Fruit fly (Drosophila melanogaster) whole organism, wandering third instar larva: ENCODE data around the gene CG15458.
A peak's percentile ranks its signal among the peaks of the same experiment; 100 is the strongest.

Experiments
- CG9705 ChIP-seq: fragments of 200-800 bp; sonication (Bioruptor generic); optimal IDR thresholded peaks from 2 replicates; lab custom pipeline; 2018; ENCODE audit warnings: missing biosample characterization, mild to moderate bottlenecking, missing genetic modification characterization
- CrebA ChIP-seq: fragments of 200-800 bp; sonication (Bioruptor generic); optimal IDR thresholded peaks from 2 replicates; lab custom pipeline; 2016; ENCODE audit warnings: missing biosample characterization, mild to moderate bottlenecking, missing genetic modification characterization, borderline replicate concordance
- Dfd ChIP-seq: fragments of >200 bp; optimal IDR thresholded peaks from 2 replicates; lab custom pipeline; 2017; ENCODE audit warnings: missing biosample characterization, missing genetic modification characterization
- Dif ChIP-seq: fragments of 200-275, 200-300 bp; sonication (Bioruptor generic); optimal IDR thresholded peaks from 2 replicates; lab custom pipeline; 2018; ENCODE audit warnings: missing biosample characterization, missing genetic modification characterization; ENCODE audit not compliant: partially characterized antibody
- HLH106 ChIP-seq: fragments of 200-800 bp; optimal IDR thresholded peaks from 3 replicates; lab custom pipeline; 2019; ENCODE audit warnings: missing biosample characterization, mild to moderate bottlenecking, missing genetic modification characterization, moderate library complexity
- Hnf4 ChIP-seq: fragments of 200-800 bp; sonication (Bioruptor generic); optimal IDR thresholded peaks from 2 replicates; lab custom pipeline; 2016; ENCODE audit warnings: missing biosample characterization, mild to moderate bottlenecking, missing genetic modification characterization
- Jra ChIP-seq: sonication (Bioruptor generic); optimal IDR thresholded peaks from 2 replicates; lab custom pipeline; 2016; ENCODE audit warnings: missing biosample characterization, missing genetic modification characterization
- Mio ChIP-seq: sonication (Bioruptor generic); optimal IDR thresholded peaks from 2 replicates; lab custom pipeline; 2016; ENCODE audit warnings: missing biosample characterization, missing genetic modification characterization
- Myc ChIP-seq: fragments of >200 bp; optimal IDR thresholded peaks from 2 replicates; lab custom pipeline; 2017
- N ChIP-seq: fragments of >200 bp; optimal IDR thresholded peaks from 2 replicates; lab custom pipeline; 2018; ENCODE audit warnings: missing biosample characterization, missing external identifiers, missing genetic modification characterization
- OdsH ChIP-seq: fragments of 200-800 bp; sonication (Bioruptor generic); optimal IDR thresholded peaks from 2 replicates; lab custom pipeline; 2016; ENCODE audit warnings: missing biosample characterization, mild to moderate bottlenecking, missing genetic modification characterization
- Rel ChIP-seq, 2 experiments: fragments of 200-800 bp; sonication (Bioruptor generic) in 1 of 2; optimal IDR thresholded peaks; 2 replicates in 1 of 2; 3 replicates in 1 of 2; lab custom pipeline; 2016 to 2019; ENCODE audit warnings: mild to moderate bottlenecking in 2 of 2, missing biosample characterization in 2 of 2, missing genetic modification characterization in 2 of 2, moderate library complexity in 1 of 2
- Vsx2 ChIP-seq: fragments of 200-300, 225-300 bp; sonication (Bioruptor generic); optimal IDR thresholded peaks from 2 replicates; lab custom pipeline; 2018; ENCODE audit warnings: missing biosample characterization, missing genetic modification characterization; ENCODE audit not compliant: partially characterized antibody
- br ChIP-seq: fragments of 200-800 bp; sonication (Bioruptor generic); optimal IDR thresholded peaks from 2 replicates; lab custom pipeline; 2016; ENCODE audit warnings: missing biosample characterization, missing genetic modification characterization
- brk ChIP-seq: fragments of 200-800 bp; sonication (Bioruptor generic); optimal IDR thresholded peaks from 2 replicates; lab custom pipeline; 2016; ENCODE audit warnings: missing biosample characterization, mild to moderate bottlenecking, missing genetic modification characterization
- dl ChIP-seq, 2 experiments: fragments of 175-275, 200-275 bp in 1 of 2; fragments of 200-275 bp in 1 of 2; sonication (Bioruptor generic); optimal IDR thresholded peaks; lab custom pipeline; 2018; ENCODE audit warnings: mild to moderate bottlenecking in 2 of 2, missing biosample characterization in 2 of 2, missing genetic modification characterization in 2 of 2, moderate library complexity in 2 of 2; ENCODE audit not compliant: partially characterized antibody in 2 of 2, insufficient read depth in 1 of 2
- dmrt93B ChIP-seq: fragments of 200-800 bp; sonication (Bioruptor generic); optimal IDR thresholded peaks from 2 replicates; lab custom pipeline; 2018; ENCODE audit warnings: missing biosample characterization, mild to moderate bottlenecking, missing genetic modification characterization
- dsf ChIP-seq: sonication (Bioruptor generic); optimal IDR thresholded peaks from 2 replicates; lab custom pipeline; 2016; ENCODE audit warnings: missing biosample characterization, missing genetic modification characterization, borderline replicate concordance
- ey ChIP-seq: fragments of 200-800 bp; sonication (Bioruptor generic); optimal IDR thresholded peaks from 2 replicates; lab custom pipeline; 2016; ENCODE audit warnings: missing biosample characterization, missing genetic modification characterization
- foxo ChIP-seq, 2 experiments: fragments of 200-800 bp; sonication (Bioruptor generic); optimal IDR thresholded peaks; 2 replicates in 1 of 2; 3 replicates in 1 of 2; lab custom pipeline; 2016 to 2017; ENCODE audit warnings: missing biosample characterization in 2 of 2, missing genetic modification characterization in 2 of 2
- fru ChIP-seq: fragments of 200-800 bp; sonication (Bioruptor generic); optimal IDR thresholded peaks from 3 replicates; lab custom pipeline; 2016; ENCODE audit warnings: missing biosample characterization, mild to moderate bottlenecking, missing genetic modification characterization
- h ChIP-seq: fragments of 200-800 bp; sonication (Bioruptor generic); optimal IDR thresholded peaks from 3 replicates; lab custom pipeline; 2016; ENCODE audit warnings: missing biosample characterization, mild to moderate bottlenecking, missing genetic modification characterization
- jim ChIP-seq: fragments of 175-275, 200-325 bp; sonication (Bioruptor generic); optimal IDR thresholded peaks from 2 replicates; lab custom pipeline; 2016; ENCODE audit warnings: missing biosample characterization, mild to moderate bottlenecking, missing genetic modification characterization
- psq ChIP-seq: fragments of 200-800 bp; sonication (Bioruptor generic); optimal IDR thresholded peaks from 3 replicates; lab custom pipeline; 2017; ENCODE audit warnings: missing biosample characterization, mild to moderate bottlenecking, missing genetic modification characterization, moderate library complexity
- rgr ChIP-seq: fragments of 200-800 bp; sonication (Bioruptor generic); optimal IDR thresholded peaks from 3 replicates; lab custom pipeline; 2016; ENCODE audit warnings: missing biosample characterization, mild to moderate bottlenecking, missing genetic modification characterization
- sv ChIP-seq: fragments of 200-800 bp; sonication (Bioruptor generic); optimal IDR thresholded peaks from 3 replicates; lab custom pipeline; 2016; ENCODE audit warnings: missing biosample characterization, missing genetic modification characterization
- tai ChIP-seq: sonication (Bioruptor generic); optimal IDR thresholded peaks from 2 replicates; lab custom pipeline; 2016; ENCODE audit warnings: missing biosample characterization, missing genetic modification characterization
- usp ChIP-seq: fragments of >200 bp; optimal IDR thresholded peaks from 2 replicates; lab custom pipeline; 2017; ENCODE audit warnings: missing biosample characterization, missing genetic modification characterization

Gene CG15458

DNA sequence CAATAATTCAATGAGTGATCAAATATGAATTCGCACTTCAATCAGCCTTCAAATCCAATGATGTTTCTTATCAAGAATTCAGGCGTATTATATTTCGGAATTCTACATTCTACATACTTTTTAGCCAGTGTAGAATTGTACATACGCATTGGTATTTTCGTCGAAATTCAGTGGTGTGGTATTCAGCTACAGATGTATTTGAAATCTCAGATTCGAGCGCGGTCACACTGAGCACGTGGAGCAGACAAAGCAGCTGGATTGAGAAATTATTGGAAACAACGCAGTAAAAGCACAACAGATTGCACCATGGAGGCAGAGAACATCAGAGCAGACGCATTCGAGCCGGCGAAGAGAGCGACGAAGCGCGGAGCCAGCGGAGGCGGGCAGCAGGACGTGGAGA, 22.8 kb downstream of the CG15458 start:
- TF ChIP-seq foxo (GFP tag; optimal IDR thresholded peaks at IDR 0.05; lab: Kevin White, UChicago), result no peak
- peak; percentile 37 for TF ChIP-seq Myc (lab: Kevin White, UChicago)
- TF ChIP-seq, all 38 proteins: peak for 1

DNA sequence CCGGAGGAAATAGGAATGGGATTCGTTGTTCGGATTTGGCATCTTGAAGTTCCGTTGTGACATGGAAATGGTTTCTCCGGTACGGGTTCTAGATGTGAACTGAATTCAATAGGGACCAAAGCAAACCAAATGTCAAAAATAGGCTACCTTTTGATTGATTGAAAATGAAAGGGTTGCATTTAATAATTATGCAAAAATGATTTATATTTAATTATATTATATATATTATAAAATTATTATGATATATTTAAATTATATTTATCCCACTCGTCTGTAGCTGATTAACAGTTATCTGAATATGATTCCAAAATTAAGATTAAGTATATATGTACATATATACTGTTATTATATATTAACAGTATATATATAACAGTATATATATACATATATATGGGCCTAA, 23.3 kb downstream of the CG15458 start, which contains the start of gene jb:
TSS of gene jb (minus strand) at position 101 of the 400 bp plus-strand sequence.
- no peak for TF ChIP-seq sv (GFP tag; lab: Kevin White, UChicago)
- TF ChIP-seq, all 38 proteins: peak for 0

DNA sequence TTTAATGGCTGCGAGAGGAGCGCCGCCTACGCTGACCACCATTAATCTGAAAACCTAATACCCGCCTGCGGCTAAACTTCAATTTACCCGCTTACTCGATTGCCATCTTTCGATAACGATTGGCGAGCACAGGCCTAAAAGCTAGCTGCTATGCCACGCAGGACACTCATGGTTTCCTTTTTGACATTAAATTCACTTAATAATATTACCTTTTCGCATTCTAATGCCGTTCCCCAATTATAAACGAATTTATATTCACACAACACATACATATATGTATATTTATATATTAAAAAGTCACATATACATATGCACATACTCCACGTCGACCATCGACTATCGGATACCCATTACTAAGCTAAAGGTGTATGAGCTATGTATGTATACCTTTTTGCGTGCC, 24.4 kb downstream of the CG15458 start:
- TF ChIP-seq tai (no peak), dmrt93B (GFP tag; lab: Kevin White, UChicago) (no peak), dl (GFP tag; optimal IDR thresholded peaks at IDR 0.05; lab: Kevin White, UChicago; ENCODE audit: insufficient read depth in 1 of 2, partially characterized antibody in 2 of 2) (no peak), CG9705 (GFP tag; lab: Kevin White, UChicago) (no peak), HLH106 (tag; lab: Kevin White, UChicago) (no peak), usp (GFP tag; lab: Kevin White, UChicago) (no peak), br (GFP tag; lab: Kevin White, UChicago) (no peak), rgr (GFP tag; lab: Kevin White, UChicago) (no peak), Dfd (GFP tag; lab: Kevin White, UChicago) (no peak), Rel (GFP tag; optimal IDR thresholded peaks at IDR 0.05; lab: Kevin White, UChicago) (no peak), Rel (tag; optimal IDR thresholded peaks at IDR 0.05; lab: Kevin White, UChicago) (no peak), psq (GFP tag; lab: Kevin White, UChicago) (no peak), Hnf4 (GFP tag; lab: Kevin White, UChicago) (no peak), OdsH (no peak), N (no peak), Mio (GFP tag; lab: Kevin White, UChicago) (no peak), brk (GFP tag; lab: Kevin White, UChicago) (no peak), sv (GFP tag; lab: Kevin White, UChicago) (no peak), Myc (lab: Kevin White, UChicago) (no peak), Jra (GFP tag; lab: Kevin White, UChicago) (no peak)

DNA sequence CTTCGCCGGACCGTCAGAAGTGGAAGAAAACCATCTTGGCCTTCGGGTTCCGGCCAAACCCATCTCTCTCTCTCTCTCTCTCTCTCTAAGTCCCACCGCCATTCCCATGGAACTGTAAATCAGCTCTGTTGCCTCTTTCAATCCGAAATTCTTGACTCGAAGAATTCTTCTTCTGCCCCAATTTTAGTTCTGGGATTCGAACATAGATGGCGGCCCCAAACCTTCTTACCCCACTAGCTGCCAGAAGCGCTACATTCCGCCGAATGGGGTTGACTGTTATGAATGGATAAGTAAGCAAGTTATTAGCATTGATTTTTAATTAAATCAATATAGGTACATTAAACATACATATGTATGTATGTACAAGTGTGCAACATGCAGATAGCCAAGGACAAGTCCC, 28.1 kb downstream of the CG15458 start:
- TF ChIP-seq h (GFP tag; lab: Kevin White, UChicago) (no peak), dsf (no peak), Vsx2 (GFP tag; lab: Kevin White, UChicago) (no peak)

DNA sequence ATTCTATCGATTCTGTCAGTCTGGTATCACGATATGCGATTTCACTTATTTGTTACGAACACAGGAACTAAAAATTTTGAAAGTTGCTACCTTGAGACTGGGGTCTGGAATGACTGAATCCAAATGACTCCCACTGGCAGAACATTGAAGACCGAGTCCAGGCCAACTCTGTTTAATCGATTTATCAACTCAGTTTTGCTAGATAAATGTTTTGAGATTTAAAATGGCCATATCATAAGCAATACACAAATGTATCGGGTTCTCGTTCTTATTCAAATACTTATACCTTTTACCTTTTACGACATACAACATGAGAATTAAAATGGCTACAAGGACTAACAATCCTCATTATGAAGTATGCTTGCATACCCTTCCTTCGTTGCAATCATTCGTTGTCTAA, 37.6 kb downstream of the CG15458 start, which contains the start of gene CG12679:
TSS of gene CG12679 (minus strand) at position 101 of the 400 bp plus-strand sequence.
- no peak for TF ChIP-seq Mio (GFP tag; lab: Kevin White, UChicago)
- no peak for TF ChIP-seq Vsx2 (GFP tag; lab: Kevin White, UChicago)
- no peak for TF ChIP-seq dmrt93B (GFP tag; lab: Kevin White, UChicago)
- no peak for TF ChIP-seq CrebA (GFP tag; lab: Kevin White, UChicago)
- no peak for TF ChIP-seq ey (GFP tag; lab: Kevin White, UChicago)
- no peak for TF ChIP-seq fru
- TF ChIP-seq Dif (GFP tag; lab: Kevin White, UChicago), result no peak
- no peak for TF ChIP-seq jim
- no peak for TF ChIP-seq Rel (GFP tag; optimal IDR thresholded peaks at IDR 0.05; lab: Kevin White, UChicago)
- no peak for TF ChIP-seq Rel (tag; optimal IDR thresholded peaks at IDR 0.05; lab: Kevin White, UChicago)
